Fruit fly (Drosophila melanogaster): Measurements from ENCODE around the gene Cph.

The Cph gene

dm6 chrX:7094861-7095260 lies 42.7 kb upstream of the Cph start (continued):
- TF ChIP-seq CG3847 (GFP tag; IDR thresholded peaks at IDR 0.05) (no peak), CG8944 (GFP tag; optimal IDR thresholded peaks at IDR 0.05) (no peak), da (GFP tag; optimal IDR thresholded peaks at IDR 0.05) (no peak), CG6813 (GFP tag; optimal IDR thresholded peaks at IDR 0.05) (no peak), fd102C (GFP tag; optimal IDR thresholded peaks at IDR 0.05) (no peak), gsb-n (tag; optimal IDR thresholded peaks at IDR 0.05) (peak; percentile 4), CG1529 (GFP tag; optimal IDR thresholded peaks at IDR 0.05) (peak; percentile 15), Blimp-1 (GFP tag; optimal IDR thresholded peaks at IDR 0.05) (peak; percentile 69), dm (GFP tag; optimal IDR thresholded peaks at IDR 0.05) (no peak), dmrt11E (tag; optimal IDR thresholded peaks at IDR 0.05) (peak; percentile 14), ewg (GFP tag; optimal IDR thresholded peaks at IDR 0.05) (peak; percentile 31), CG6765 (GFP tag; optimal IDR thresholded peaks at IDR 0.05) (no peak), CkIIα-i1 (GFP tag; IDR thresholded peaks at IDR 0.05) (no peak), CG5953 (GFP tag; IDR thresholded peaks at IDR 0.05) (0 out of 2 replicates have a peak, but pooled peaks have one; percentile 31), CG17359 (tag; optimal IDR thresholded peaks at IDR 0.05) (peak; percentile 57), Hr51 (GFP tag; optimal IDR thresholded peaks at IDR 0.05) (peak in 1 of 2 experiments; percentile 57), klu (GFP tag; IDR thresholded peaks at IDR 0.05) (no peak), Bgb (GFP tag; IDR thresholded peaks at IDR 0.05; ENCODE audit: partially characterized antibody) (no peak), CG12104 (GFP tag; optimal IDR thresholded peaks at IDR 0.05) (peak; percentile 11), CG10274 (GFP tag; optimal IDR thresholded peaks at IDR 0.05) (no peak), Fer3 (tag; optimal IDR thresholded peaks at IDR 0.05) (no peak), D19B (GFP tag; optimal IDR thresholded peaks at IDR 0.05) (no peak), Vsx1 (GFP tag; optimal IDR thresholded peaks at IDR 0.05) (no peak), HLH54F (GFP tag; optimal IDR thresholded peaks at IDR 0.05) (no peak), CG32772 (GFP tag; IDR thresholded peaks at IDR 0.05) (no peak), zen (tag; optimal IDR thresholded peaks at IDR 0.05) (peak; percentile 11), tgo (GFP tag; IDR thresholded peaks at IDR 0.05) (peak; percentile 18; the same call in 1 of the 3 replicates), Hmr (GFP tag; optimal IDR thresholded peaks at IDR 0.05) (no peak), CG9437 (GFP tag; optimal IDR thresholded peaks at IDR 0.05) (peak; percentile 24), CG17912 (GFP tag; optimal IDR thresholded peaks at IDR 0.05) (no peak), B-H1 (GFP tag; IDR thresholded peaks at IDR 0.05) (no peak), CG4424 (GFP tag; optimal IDR thresholded peaks at IDR 0.05) (peak; percentile 36), CG3838 (GFP tag; optimal IDR thresholded peaks at IDR 0.05) (no peak), CG33557 (GFP tag; optimal IDR thresholded peaks at IDR 0.05) (no peak), CG7357 (GFP tag; IDR thresholded peaks at IDR 0.05) (no peak), sens-2 (GFP tag; IDR thresholded peaks at IDR 0.05) (no peak), CG10543 (GFP tag; optimal IDR thresholded peaks at IDR 0.05) (no peak), CG12071 (GFP tag; optimal IDR thresholded peaks at IDR 0.05) (no peak), prd (optimal IDR thresholded peaks at IDR 0.05) (no peak), prd (GFP tag; IDR thresholded peaks at IDR 0.05) (peak; percentile 34; the same call in 1 of the 3 replicates), salm (tag; optimal IDR thresholded peaks at IDR 0.05) (peak; percentile 3), Six4 (GFP tag; optimal IDR thresholded peaks at IDR 0.05) (peak; percentile 4), CG31365 (tag; optimal IDR thresholded peaks at IDR 0.05) (no peak), CG12236 (GFP tag; optimal IDR thresholded peaks at IDR 0.05) (no peak), CG2129 (GFP tag; IDR thresholded peaks at IDR 0.05; ENCODE audit: partially characterized antibody) (no peak), CG4360 (GFP tag; IDR thresholded peaks at IDR 0.05) (no peak), Ptx1 (GFP tag; IDR thresholded peaks at IDR 0.05) (peak; percentile 43; the same call in 1 of the 2 replicates), grau (tag; optimal IDR thresholded peaks at IDR 0.05) (no peak), CG6654 (GFP tag; optimal IDR thresholded peaks at IDR 0.05) (no peak), CG31224 (GFP tag; IDR thresholded peaks at IDR 0.05) (no peak), unpg (GFP tag; optimal IDR thresholded peaks at IDR 0.05) (peak; percentile 46)
